Worm (Caenorhabditis elegans) whole organism, L1 larva: ENCODE results near the gene C53A5.11.

Source experiments
- blmp-1 ChIP-seq: fragments of 150-350 bp; optimal IDR thresholded peaks from 2 replicates; lab custom pipeline; 2014; ENCODE audit warnings: missing biosample characterization, missing genetic modification characterization
- dsc-1 ChIP-seq: sonication (generic microtip); optimal IDR thresholded peaks from 2 replicates; lab custom pipeline; 2016; ENCODE audit warnings: mild to moderate bottlenecking, missing genetic modification characterization, missing compliant biosample characterization
- lsy-2 ChIP-seq, 2 experiments: fragments of 150-350 bp; optimal IDR thresholded peaks; 2 replicates each; lab custom pipeline; 2014; ENCODE audit warnings: missing biosample characterization in 2 of 2, missing genetic modification characterization in 2 of 2
- mdl-1 ChIP-seq, 2 experiments: fragments of 150-350 bp; optimal IDR thresholded peaks; 2 replicates each; lab custom pipeline; 2014 to 2017; ENCODE audit warnings: missing biosample characterization in 2 of 2, missing genetic modification characterization in 2 of 2, inconsistent platforms in 1 of 2
- mep-1 ChIP-seq: fragments of 150-350 bp; optimal IDR thresholded peaks from 2 replicates; lab custom pipeline; 2014; ENCODE audit warnings: missing biosample characterization, missing genetic modification characterization
- nhr-237 ChIP-seq: fragments of 150-350 bp; optimal IDR thresholded peaks from 2 replicates; lab custom pipeline; 2014; ENCODE audit warnings: missing biosample characterization, missing genetic modification characterization
- nhr-28 ChIP-seq: fragments of 150-350 bp; optimal IDR thresholded peaks from 2 replicates; lab custom pipeline; 2014; ENCODE audit warnings: missing biosample characterization, missing genetic modification characterization
- nhr-76 ChIP-seq: sonication (generic microtip); optimal IDR thresholded peaks from 2 replicates; lab custom pipeline; 2017; ENCODE audit warnings: missing biosample characterization, missing genetic modification characterization
- skn-1 ChIP-seq: fragments of 150-350 bp; optimal IDR thresholded peaks from 2 replicates; lab custom pipeline; 2014; ENCODE audit warnings: missing biosample characterization, missing genetic modification characterization
- sptf-1 ChIP-seq: fragments of 150-350 bp; optimal IDR thresholded peaks from 2 replicates; lab custom pipeline; 2014; ENCODE audit warnings: missing biosample characterization, missing genetic modification characterization
- unc-62 ChIP-seq: fragments of 150-350 bp; optimal IDR thresholded peaks from 2 replicates; lab custom pipeline; 2014; ENCODE audit warnings: missing biosample characterization, missing genetic modification reagents, missing genetic modification characterization
- xbp-1 ChIP-seq: sonication (generic microtip); optimal IDR thresholded peaks from 2 replicates; lab custom pipeline; 2016; ENCODE audit warnings: missing genetic modification characterization, missing compliant biosample characterization
- zip-4 ChIP-seq: fragments of 200-800 bp; sonication (Bioruptor generic); optimal IDR thresholded peaks from 2 replicates; lab custom pipeline; 2018; ENCODE audit warnings: mild to moderate bottlenecking, missing genetic modification characterization, moderate library complexity, missing compliant biosample characterization

ce11 chrV:14540932-14541331 is 21.8 kb upstream of the C53A5.11 start:
- TF ChIP-seq nhr-237 (tag; lab: Kevin White, UChicago) (no peak), blmp-1 (tag; lab: Kevin White, UChicago) (no peak), mdl-1 (tag; optimal IDR thresholded peaks at IDR 0.05; lab: Kevin White, UChicago) (no peak), mep-1 (no peak), unc-62 (GFP tag; lab: Kevin White, UChicago) (no peak), zip-4 (no peak), dsc-1 (tag; lab: Kevin White, UChicago) (no peak), skn-1 (no peak), sptf-1 (no peak), lsy-2 (tag; optimal IDR thresholded peaks at IDR 0.05; lab: Kevin White, UChicago) (no peak), xbp-1 (tag; lab: Kevin White, UChicago) (no peak), nhr-28 (tag; lab: Kevin White, UChicago) (no peak), nhr-76 (no peak)
